Worm (Caenorhabditis elegans) whole organism, L2 larva: ENCODE measurements around the gene prdh-1.
A peak's percentile ranks its signal among the peaks of the same experiment; 100 is the strongest.

Experiments used
- C34F6.9 ChIP-seq: fragments of 150-350 bp; optimal IDR thresholded peaks from 2 replicates; lab custom pipeline; 2014; ENCODE audit warnings: missing biosample characterization, missing genetic modification characterization
- F13H6.1 ChIP-seq: sonication (generic microtip); optimal IDR thresholded peaks from 2 replicates; lab custom pipeline; 2016; ENCODE audit warnings: missing genetic modification characterization, missing compliant biosample characterization
- R02D3.7 ChIP-seq: fragments of 150-350 bp; optimal IDR thresholded peaks from 2 replicates; lab custom pipeline; 2014; ENCODE audit warnings: missing biosample characterization, missing genetic modification characterization
- Y55F3AM.14 ChIP-seq: fragments of 200-800 bp; sonication (Bioruptor generic); optimal IDR thresholded peaks from 2 replicates; lab custom pipeline; 2018; ENCODE audit warnings: mild to moderate bottlenecking, missing genetic modification characterization, missing compliant biosample characterization
- ZK546.5 ChIP-seq: sonication (generic microtip); optimal IDR thresholded peaks from 2 replicates; lab custom pipeline; 2017; ENCODE audit warnings: missing biosample characterization, missing genetic modification characterization
- alr-1 ChIP-seq: fragments of 150-350 bp; optimal IDR thresholded peaks from 2 replicates; lab custom pipeline; 2014; ENCODE audit warnings: missing biosample characterization, missing genetic modification characterization
- aly-2 ChIP-seq: fragments of 150-350 bp; optimal IDR thresholded peaks from 2 replicates; lab custom pipeline; 2014; ENCODE audit warnings: missing biosample characterization, missing genetic modification characterization
- ama-1 ChIP-seq: fragments of 150-350 bp; optimal IDR thresholded peaks from 2 replicates; lab custom pipeline; 2018; ENCODE audit warnings: inconsistent platforms
- blmp-1 ChIP-seq: sonication (generic microtip); optimal IDR thresholded peaks from 2 replicates; lab custom pipeline; 2017; ENCODE audit warnings: missing genetic modification characterization, mild to moderate bottlenecking, missing compliant biosample characterization, antibody characterized with exemption, moderate library complexity; ENCODE audit not compliant: insufficient read depth
- ceh-16 ChIP-seq: fragments of 150-350 bp; optimal IDR thresholded peaks from 2 replicates; lab custom pipeline; 2014; ENCODE audit warnings: missing biosample characterization, missing genetic modification characterization
- ceh-82 ChIP-seq: fragments of 150-350 bp; optimal IDR thresholded peaks from 2 replicates; lab custom pipeline; 2014; ENCODE audit warnings: missing biosample characterization, missing genetic modification characterization
- crh-2 ChIP-seq: sonication (generic microtip); optimal IDR thresholded peaks from 2 replicates; lab custom pipeline; 2017; ENCODE audit warnings: missing biosample characterization, missing genetic modification characterization
- dmd-4 ChIP-seq: sonication (generic microtip); optimal IDR thresholded peaks from 2 replicates; lab custom pipeline; 2017; ENCODE audit warnings: missing biosample characterization, missing genetic modification characterization
- egl-27 ChIP-seq: sonication (generic microtip); optimal IDR thresholded peaks from 3 replicates; lab custom pipeline; 2017; ENCODE audit warnings: missing biosample characterization, missing genetic modification reagents, missing genetic modification characterization
- elt-1 ChIP-seq: fragments of 150-350 bp; optimal IDR thresholded peaks from 2 replicates; lab custom pipeline; 2014; ENCODE audit warnings: missing biosample characterization, missing genetic modification characterization
- elt-3 ChIP-seq: sonication (generic microtip); optimal IDR thresholded peaks from 2 replicates; lab custom pipeline; 2017; ENCODE audit warnings: missing biosample characterization, missing genetic modification characterization
- fos-1 ChIP-seq: fragments of 150-350 bp; optimal IDR thresholded peaks from 2 replicates; lab custom pipeline; 2014; ENCODE audit warnings: missing biosample characterization, missing genetic modification characterization
- gmeb-1 ChIP-seq: fragments of 150-350 bp; optimal IDR thresholded peaks from 2 replicates; lab custom pipeline; 2014; ENCODE audit warnings: missing biosample characterization, missing genetic modification characterization
- lin-11 ChIP-seq: fragments of 150-350 bp; sonication (generic microtip); optimal IDR thresholded peaks from 2 replicates; lab custom pipeline; 2014; ENCODE audit warnings: missing biosample characterization, missing genetic modification characterization, inconsistent platforms, mixed read lengths
- lin-13 ChIP-seq: fragments of 150-350 bp; optimal IDR thresholded peaks from 2 replicates; lab custom pipeline; 2014; ENCODE audit warnings: missing biosample characterization, missing genetic modification reagents, missing genetic modification characterization
- lin-39 ChIP-seq: fragments of 150-350 bp; optimal IDR thresholded peaks from 2 replicates; lab custom pipeline; 2014; ENCODE audit warnings: missing biosample characterization, missing genetic modification reagents, missing genetic modification characterization
- lsy-2 ChIP-seq, 2 experiments: fragments of 150-350 bp in 1 of 2; sonication (generic microtip) in 1 of 2; optimal IDR thresholded peaks; 2 replicates each; lab custom pipeline; 2014 to 2017; ENCODE audit warnings: missing biosample characterization in 2 of 2, missing genetic modification characterization in 2 of 2
- mab-5 ChIP-seq: fragments of 150-350 bp; optimal IDR thresholded peaks from 2 replicates; lab custom pipeline; 2014; ENCODE audit warnings: missing biosample characterization, missing genetic modification characterization
- mbf-1 ChIP-seq: sonication (generic microtip); optimal IDR thresholded peaks from 2 replicates; lab custom pipeline; 2017; ENCODE audit warnings: missing biosample characterization, missing genetic modification characterization
- mdl-1 ChIP-seq, 2 experiments: fragments of 150-350 bp in 1 of 2; sonication (generic microtip) in 1 of 2; optimal IDR thresholded peaks; 2 replicates each; lab custom pipeline; 2017; ENCODE audit warnings: missing biosample characterization in 2 of 2, missing genetic modification characterization in 2 of 2
- nhr-10 ChIP-seq: sonication (generic microtip); optimal IDR thresholded peaks from 2 replicates; lab custom pipeline; 2017; ENCODE audit warnings: missing biosample characterization, missing genetic modification characterization
- nhr-11 ChIP-seq: fragments of 150-350 bp; optimal IDR thresholded peaks from 2 replicates; lab custom pipeline; 2014; ENCODE audit warnings: missing biosample characterization, missing genetic modification characterization
- nhr-12 ChIP-seq: fragments of 150-350 bp; optimal IDR thresholded peaks from 2 replicates; lab custom pipeline; 2014; ENCODE audit warnings: missing biosample characterization, missing genetic modification characterization
- nhr-129 ChIP-seq: fragments of 150-350 bp; optimal IDR thresholded peaks from 2 replicates; lab custom pipeline; 2014; ENCODE audit warnings: missing biosample characterization, missing genetic modification characterization
- nhr-21 ChIP-seq: fragments of 150-350 bp; optimal IDR thresholded peaks from 2 replicates; lab custom pipeline; 2014; ENCODE audit warnings: missing biosample characterization, missing genetic modification characterization
- nhr-23 ChIP-seq: fragments of 150-350 bp; optimal IDR thresholded peaks from 2 replicates; lab custom pipeline; 2014; ENCODE audit warnings: missing biosample characterization, missing genetic modification reagents, missing genetic modification characterization
- nhr-237 ChIP-seq: fragments of 150-350 bp; optimal IDR thresholded peaks from 2 replicates; lab custom pipeline; 2014; ENCODE audit warnings: missing biosample characterization, missing genetic modification characterization
- nhr-25 ChIP-seq: fragments of 150-350 bp; sonication (generic microtip); optimal IDR thresholded peaks from 3 replicates; lab custom pipeline; 2014; ENCODE audit warnings: missing biosample characterization, missing genetic modification characterization
- nhr-6 ChIP-seq: fragments of 150-350 bp; optimal IDR thresholded peaks from 2 replicates; lab custom pipeline; 2014; ENCODE audit warnings: missing biosample characterization, missing genetic modification characterization
- nhr-77 ChIP-seq: fragments of 150-350 bp; optimal IDR thresholded peaks from 2 replicates; lab custom pipeline; 2014; ENCODE audit warnings: missing biosample characterization, missing genetic modification characterization
- peb-1 ChIP-seq: fragments of 150-350 bp; optimal IDR thresholded peaks from 2 replicates; lab custom pipeline; 2014; ENCODE audit warnings: missing biosample characterization, missing genetic modification characterization
- sem-4 ChIP-seq: fragments of 150-350 bp; optimal IDR thresholded peaks from 2 replicates; lab custom pipeline; 2014; ENCODE audit warnings: missing biosample characterization, missing genetic modification reagents, missing genetic modification characterization
- skn-1 ChIP-seq: sonication (generic microtip); optimal IDR thresholded peaks from 2 replicates; lab custom pipeline; 2017; ENCODE audit warnings: missing biosample characterization, missing genetic modification characterization
- sma-3 ChIP-seq: sonication (generic microtip); optimal IDR thresholded peaks from 2 replicates; lab custom pipeline; 2016; ENCODE audit warnings: missing genetic modification reagents, missing genetic modification characterization, missing compliant biosample characterization
- sma-9 ChIP-seq, 2 experiments: fragments of 150-350 bp in 1 of 2; sonication (generic microtip) in 1 of 2; optimal IDR thresholded peaks; 2 replicates each; lab custom pipeline; 2014 to 2016; ENCODE audit warnings: missing genetic modification characterization in 2 of 2, mild to moderate bottlenecking in 1 of 2, missing biosample characterization in 1 of 2, missing compliant biosample characterization in 1 of 2, missing genetic modification reagents in 1 of 2, moderate library complexity in 1 of 2
- snpc-4 ChIP-seq: fragments of 150-350 bp; optimal IDR thresholded peaks from 2 replicates; lab custom pipeline; 2014; ENCODE audit warnings: missing biosample characterization, missing genetic modification characterization
- unc-39 ChIP-seq: fragments of 150-350 bp; optimal IDR thresholded peaks from 2 replicates; lab custom pipeline; 2014; ENCODE audit warnings: missing biosample characterization, missing genetic modification characterization
- unc-55 ChIP-seq: fragments of 150-350 bp; sonication (generic microtip); optimal IDR thresholded peaks from 3 replicates; lab custom pipeline; 2014; ENCODE audit warnings: missing biosample characterization, missing genetic modification reagents, missing genetic modification characterization
- unc-62 ChIP-seq: fragments of 150-350 bp; optimal IDR thresholded peaks from 2 replicates; lab custom pipeline; 2014; ENCODE audit warnings: missing biosample characterization, missing genetic modification reagents, missing genetic modification characterization
- zag-1 ChIP-seq: fragments of 150-350 bp; optimal IDR thresholded peaks from 2 replicates; lab custom pipeline; 2014; ENCODE audit warnings: missing biosample characterization, missing genetic modification characterization
- ztf-1 ChIP-seq: fragments of 200-800 bp; sonication (Bioruptor generic); conservative IDR thresholded peaks from 2 replicates; pipeline ENCODE4 v1.3.6; 2022; ENCODE audit warnings: missing genetic modification characterization, missing compliant biosample characterization
- ztf-11 ChIP-seq: sonication (generic microtip); optimal IDR thresholded peaks from 2 replicates; lab custom pipeline; 2017; ENCODE audit warnings: missing biosample characterization, missing genetic modification characterization
- ztf-4 ChIP-seq: fragments of 150-350 bp; optimal IDR thresholded peaks from 2 replicates; lab custom pipeline; 2014; ENCODE audit warnings: missing biosample characterization, missing genetic modification characterization

The prdh-1 gene

DNA sequence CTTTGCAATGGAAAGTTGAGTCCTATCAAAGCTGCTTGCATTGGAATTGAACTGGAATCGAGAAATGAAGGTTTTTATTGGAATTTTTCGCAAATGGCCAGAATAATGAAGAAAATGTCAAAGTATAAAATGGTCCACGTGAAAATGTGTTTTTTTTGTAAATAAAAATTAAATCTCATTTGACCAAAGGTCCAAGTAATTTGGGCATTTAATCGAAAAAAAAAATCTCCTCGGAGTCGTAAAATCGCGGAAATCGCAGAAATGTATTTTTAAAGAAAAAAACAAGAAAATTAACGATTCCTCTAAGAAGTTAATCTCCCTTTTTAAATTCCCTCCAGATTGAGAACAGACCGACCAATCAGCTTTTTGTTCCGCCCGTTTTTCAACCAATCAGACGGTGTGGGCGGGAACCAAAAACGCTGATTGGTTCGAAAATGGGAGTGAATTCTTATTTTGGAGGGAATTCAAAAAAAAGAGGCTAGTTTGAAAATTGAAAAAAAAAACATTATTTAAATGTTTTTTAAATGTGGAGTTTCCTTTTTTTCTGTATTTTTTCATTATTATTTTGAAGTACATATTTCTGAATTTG is at the start of gene prdh-1:
Gene prdh-1 (minus strand): TSS at position 51 of the 589 bp plus-strand sequence.
- TF ChIP-seq unc-62 (GFP tag; lab: Kevin White, UChicago) = no peak
- TF ChIP-seq R02D3.7 = no peak
- no peak for TF ChIP-seq gmeb-1 (tag; lab: Kevin White, UChicago)
- no peak for TF ChIP-seq nhr-11 (tag; lab: Kevin White, UChicago)
- TF ChIP-seq nhr-237 (tag; lab: Kevin White, UChicago) = no peak
- TF ChIP-seq egl-27 (tag; lab: Kevin White, UChicago) = no peak
- no peak for TF ChIP-seq mab-5 (tag; lab: Kevin White, UChicago)
- TF ChIP-seq aly-2 (tag; lab: Kevin White, UChicago) = no peak
- TF ChIP-seq zag-1 (tag; lab: Kevin White, UChicago) = no peak
- no peak for TF ChIP-seq ztf-4 (tag; lab: Kevin White, UChicago)
- no peak for TF ChIP-seq F13H6.1 (tag; lab: Kevin White, UChicago)
- TF ChIP-seq nhr-23 (tag; lab: Kevin White, UChicago) = no peak
- no peak for TF ChIP-seq skn-1
- TF ChIP-seq nhr-21 (tag; lab: Kevin White, UChicago) = no peak
- no peak for TF ChIP-seq mbf-1
- TF ChIP-seq unc-55 = no peak

DNA sequence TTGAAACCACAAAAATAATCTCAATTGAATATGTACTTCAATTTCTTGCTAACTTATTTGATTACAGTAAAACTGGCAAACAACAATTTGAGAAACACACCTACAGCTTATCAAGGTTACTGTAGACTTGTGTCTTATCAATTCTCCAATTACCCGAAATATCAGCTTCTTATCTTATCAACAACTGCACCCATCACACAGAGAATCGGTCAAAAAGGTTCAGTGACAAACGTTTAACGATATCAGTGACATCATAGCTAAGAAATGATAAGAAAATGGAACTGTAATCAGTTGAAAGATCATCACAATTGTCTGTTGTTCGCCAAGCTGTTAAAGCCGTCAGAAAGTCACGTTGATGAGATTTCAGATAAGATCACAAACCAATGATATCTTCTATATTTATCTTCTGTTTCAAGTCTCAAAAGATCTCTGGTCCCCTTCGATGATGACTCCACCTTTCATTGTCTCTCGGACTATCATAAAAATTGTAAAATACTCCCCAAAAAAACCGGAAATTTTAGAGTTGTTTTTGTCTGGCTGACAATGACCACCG is 42.9 kb upstream of the prdh-1 start:
- TF ChIP-seq nhr-11 (tag; lab: Kevin White, UChicago) (no peak), nhr-6 (tag; lab: Kevin White, UChicago) (peak; percentile 67), gmeb-1 (tag; lab: Kevin White, UChicago) (peak; percentile 79), alr-1 (tag; lab: Kevin White, UChicago) (no peak), R02D3.7 (no peak), mab-5 (tag; lab: Kevin White, UChicago) (no peak), egl-27 (tag; lab: Kevin White, UChicago) (peak; percentile 97), ZK546.5 (tag; lab: Kevin White, UChicago) (no peak), sma-3 (GFP tag; lab: Kevin White, UChicago) (peak; percentile 93), snpc-4 (tag; lab: Kevin White, UChicago) (no peak), Y55F3AM.14 (GFP tag; lab: Kevin White, UChicago) (peak; percentile 59), fos-1 (tag; lab: Kevin White, UChicago) (peak; percentile 100), ceh-82 (no peak), mdl-1 (tag; optimal IDR thresholded peaks at IDR 0.05; lab: Kevin White, UChicago) (peak in 1 of 2 experiments; percentile 65), unc-55 (no peak), dmd-4 (tag; lab: Kevin White, UChicago) (no peak), nhr-237 (tag; lab: Kevin White, UChicago) (no peak), lin-13 (no peak), ceh-16 (tag; lab: Kevin White, UChicago) (no peak), zag-1 (tag; lab: Kevin White, UChicago) (no peak), ztf-1 (no peak), unc-39 (tag; lab: Kevin White, UChicago) (no peak), ztf-11 (tag; lab: Kevin White, UChicago) (no peak), ama-1 (lab: Kevin White, UChicago) (no peak), nhr-25 (tag; lab: Kevin White, UChicago) (peak; percentile 86), nhr-23 (tag; lab: Kevin White, UChicago) (no peak), elt-1 (tag; lab: Kevin White, UChicago) (no peak), lsy-2 (tag; optimal IDR thresholded peaks at IDR 0.05; lab: Kevin White, UChicago) (peak; percentile 26 to 93), crh-2 (tag; lab: Kevin White, UChicago) (peak; percentile 95), nhr-21 (tag; lab: Kevin White, UChicago) (peak; percentile 88), peb-1 (no peak), C34F6.9 (tag; lab: Kevin White, UChicago) (no peak), F13H6.1 (tag; lab: Kevin White, UChicago) (peak; percentile 85), ztf-4 (tag; lab: Kevin White, UChicago) (no peak), blmp-1 (tag; lab: Kevin White, UChicago) (peak; percentile 75), lin-11 (tag; lab: Kevin White, UChicago) (no peak), nhr-12 (no peak), skn-1 (peak; percentile 81), aly-2 (tag; lab: Kevin White, UChicago) (no peak), unc-62 (GFP tag; lab: Kevin White, UChicago) (no peak), nhr-129 (tag; lab: Kevin White, UChicago) (peak; percentile 82), elt-3 (peak; percentile 73), lin-39 (tag; lab: Kevin White, UChicago) (no peak), sem-4 (tag; lab: Kevin White, UChicago) (no peak), sma-9 (GFP tag; optimal IDR thresholded peaks at IDR 0.05; lab: Kevin White, UChicago) (peak; percentile 99), sma-9 (tag; optimal IDR thresholded peaks at IDR 0.05; lab: Kevin White, UChicago) (no peak), mbf-1 (no peak), nhr-77 (tag; lab: Kevin White, UChicago) (no peak), nhr-10 (tag; lab: Kevin White, UChicago) (no peak)
- TF ChIP-seq, all 48 proteins: peak for 17
